Fruit fly (Drosophila melanogaster) whole organism, embryonic: ENCODE measurements around the gene Exd2.

ENCODE experiments used
- Adf1 ChIP-seq: fragments of 200-800 bp; sonication (Bioruptor generic); IDR thresholded peaks from 2 replicates; pipeline ENCODE4 v1.3.6; 2022; ENCODE audit warnings: missing biosample characterization, missing genetic modification characterization
- BtbVII ChIP-seq: fragments of 200-800 bp; sonication (Bioruptor generic); optimal IDR thresholded peaks from 3 replicates; lab custom pipeline; 2017; ENCODE audit warnings: missing biosample characterization, mild to moderate bottlenecking, missing genetic modification characterization
- CG10274 ChIP-seq: fragments of 200-800 bp; sonication (Bioruptor generic); optimal IDR thresholded peaks from 3 replicates; lab custom pipeline; 2017; ENCODE audit warnings: missing biosample characterization, mild to moderate bottlenecking, missing genetic modification characterization
- CG10431 ChIP-seq: fragments of 200-800 bp; sonication (Bioruptor generic); optimal IDR thresholded peaks from 3 replicates; lab custom pipeline; 2018; ENCODE audit warnings: missing biosample characterization, mild to moderate bottlenecking, missing genetic modification characterization
- CG11093 ChIP-seq: fragments of 200-800 bp; sonication (Bioruptor generic); IDR thresholded peaks from 3 replicates; pipeline ENCODE4 v1.3.6; 2022; ENCODE audit warnings: missing biosample characterization, missing genetic modification characterization
- CG11560 ChIP-seq: fragments of 200-800 bp; sonication (Bioruptor generic); IDR thresholded peaks from 3 replicates; pipeline ENCODE4 v1.3.6; 2022; ENCODE audit warnings: missing biosample characterization, missing genetic modification characterization
- CG12744 ChIP-seq: fragments of 200-800 bp; sonication (Bioruptor generic); optimal IDR thresholded peaks from 2 replicates; lab custom pipeline; 2016; ENCODE audit warnings: missing biosample characterization, missing genetic modification characterization
- CG14014 ChIP-seq: fragments of 200-800 bp; sonication (Bioruptor generic); IDR thresholded peaks from 2 replicates; pipeline ENCODE4 v1.3.6; 2022; ENCODE audit warnings: missing biosample characterization, missing genetic modification characterization
- CG14667 ChIP-seq: fragments of 200-800 bp; sonication (Bioruptor generic); IDR thresholded peaks from 2 replicates; pipeline ENCODE4 v1.3.6; 2022; ENCODE audit warnings: missing biosample characterization, missing genetic modification characterization
- CG15073 ChIP-seq: fragments of 200-800 bp; sonication (Bioruptor generic); optimal IDR thresholded peaks from 2 replicates; lab custom pipeline; 2016; ENCODE audit warnings: missing biosample characterization, missing genetic modification characterization
- CG17359 ChIP-seq: fragments of 200-800 bp; sonication (Bioruptor generic); optimal IDR thresholded peaks from 3 replicates; lab custom pipeline; 2018; ENCODE audit warnings: missing biosample characterization, mild to moderate bottlenecking, missing genetic modification characterization, moderate library complexity
- CG2712 ChIP-seq: fragments of 200-800 bp; optimal IDR thresholded peaks from 3 replicates; lab custom pipeline; 2019; ENCODE audit warnings: missing biosample characterization, mild to moderate bottlenecking, missing genetic modification characterization, moderate library complexity
- CG34224 ChIP-seq: fragments of 200-800 bp; sonication (Bioruptor generic); IDR thresholded peaks from 3 replicates; pipeline ENCODE4 v1.3.6; 2022; ENCODE audit warnings: missing biosample characterization, missing genetic modification characterization; ENCODE audit not compliant: partially characterized antibody
- CG34422 ChIP-seq: fragments of 200-800 bp; sonication (Bioruptor generic); IDR thresholded peaks from 3 replicates; pipeline ENCODE4 v1.3.6; 2022; ENCODE audit warnings: missing biosample characterization, missing genetic modification characterization
- CG3847 ChIP-seq: fragments of 200-800 bp; sonication (Bioruptor generic); IDR thresholded peaks from 2 replicates; pipeline ENCODE4 v1.3.6; 2022; ENCODE audit warnings: missing biosample characterization, missing genetic modification characterization
- CG8388 ChIP-seq: fragments of 200-800 bp; sonication (Bioruptor generic); optimal IDR thresholded peaks from 2 replicates; lab custom pipeline; 2019; ENCODE audit warnings: missing biosample characterization, mild to moderate bottlenecking, missing genetic modification characterization, moderate library complexity
- CG9876 ChIP-seq: fragments of 200-800 bp; sonication (Bioruptor generic); optimal IDR thresholded peaks from 2 replicates; lab custom pipeline; 2016; ENCODE audit warnings: missing biosample characterization, missing genetic modification characterization
- CG9932 ChIP-seq: fragments of 200-800 bp; sonication (Bioruptor generic); IDR thresholded peaks from 2 replicates; pipeline ENCODE4 v1.3.6; 2022; ENCODE audit warnings: missing biosample characterization, missing genetic modification characterization
- CoRest ChIP-seq: fragments of 200-800 bp; sonication (Bioruptor generic); optimal IDR thresholded peaks from 3 replicates; lab custom pipeline; 2018; ENCODE audit warnings: missing biosample characterization, mild to moderate bottlenecking, missing genetic modification characterization, moderate library complexity
- Dbx ChIP-seq: fragments of 200-800 bp; sonication (Bioruptor generic); IDR thresholded peaks from 3 replicates; pipeline ENCODE4 v1.3.6; 2022; ENCODE audit warnings: missing biosample characterization, missing genetic modification characterization
- Deaf1 ChIP-seq: fragments of 200-800 bp; optimal IDR thresholded peaks from 3 replicates; lab custom pipeline; 2019; ENCODE audit warnings: missing biosample characterization, mild to moderate bottlenecking, missing genetic modification characterization, moderate library complexity
- Dp ChIP-seq: fragments of 200-800 bp; sonication (Bioruptor generic); optimal IDR thresholded peaks from 2 replicates; lab custom pipeline; 2018; ENCODE audit warnings: missing biosample characterization, mild to moderate bottlenecking, missing genetic modification characterization, moderate library complexity
- HmgZ ChIP-seq: fragments of 200-800 bp; sonication (Bioruptor generic); optimal IDR thresholded peaks from 2 replicates; lab custom pipeline; 2018; ENCODE audit warnings: missing biosample characterization, mild to moderate bottlenecking, missing genetic modification characterization
- Hmr ChIP-seq: fragments of 200-800 bp; sonication (Bioruptor generic); optimal IDR thresholded peaks from 3 replicates; lab custom pipeline; 2017; ENCODE audit warnings: mild to moderate bottlenecking, missing biosample characterization, missing genetic modification reagents, missing genetic modification characterization
- Hr3 ChIP-seq: fragments of 200-800 bp; sonication (Bioruptor generic); optimal IDR thresholded peaks from 3 replicates; lab custom pipeline; 2016; ENCODE audit warnings: missing biosample characterization, missing genetic modification characterization
- NFAT ChIP-seq: fragments of 200-800 bp; sonication (Bioruptor generic); IDR thresholded peaks from 2 replicates; pipeline ENCODE4 v1.3.6; 2022; ENCODE audit warnings: missing biosample characterization, missing genetic modification characterization
- Nf-YA ChIP-seq: fragments of 200-800 bp; sonication (Bioruptor generic); IDR thresholded peaks from 2 replicates; pipeline ENCODE4 v1.3.6; 2022; ENCODE audit warnings: missing biosample characterization, missing genetic modification characterization
- Oaz ChIP-seq: fragments of 200-800 bp; sonication (Bioruptor generic); IDR thresholded peaks from 2 replicates; pipeline ENCODE4 v1.3.6; 2022; ENCODE audit warnings: missing biosample characterization, missing genetic modification characterization
- Ptx1 ChIP-seq: fragments of 200-800 bp; sonication (Bioruptor generic); IDR thresholded peaks from 2 replicates; pipeline ENCODE4 v1.3.6; 2022; ENCODE audit warnings: missing biosample characterization, missing genetic modification characterization
- Sox100B ChIP-seq: fragments of 200-800 bp; sonication (Bioruptor generic); optimal IDR thresholded peaks from 3 replicates; lab custom pipeline; 2018; ENCODE audit warnings: missing biosample characterization, mild to moderate bottlenecking, missing genetic modification characterization
- Sox102F ChIP-seq: fragments of 200-800 bp; sonication (Bioruptor generic); optimal IDR thresholded peaks from 2 replicates; lab custom pipeline; 2018; ENCODE audit warnings: missing biosample characterization, mild to moderate bottlenecking, missing genetic modification characterization, moderate library complexity
- TFAM ChIP-seq: fragments of 200-800 bp; sonication (Bioruptor generic); optimal IDR thresholded peaks from 2 replicates; lab custom pipeline; 2017; ENCODE audit warnings: missing biosample characterization, missing genetic modification characterization, inconsistent platforms
- Tbp ChIP-seq: fragments of >200 bp; optimal IDR thresholded peaks from 2 replicates; lab custom pipeline; 2018; ENCODE audit warnings: missing biosample characterization, missing genetic modification characterization
- chinmo ChIP-seq: fragments of 200-800 bp; sonication (Bioruptor generic); IDR thresholded peaks from 4 replicates; pipeline ENCODE4 v1.3.6; 2022; ENCODE audit warnings: missing biosample characterization, missing genetic modification characterization; ENCODE audit not compliant: partially characterized antibody
- da ChIP-seq: fragments of 200-800 bp; sonication (Bioruptor generic); optimal IDR thresholded peaks from 2 replicates; lab custom pipeline; 2016; ENCODE audit warnings: missing biosample characterization, missing genetic modification characterization
- ems ChIP-seq: fragments of 200-800 bp; sonication (Bioruptor generic); optimal IDR thresholded peaks from 3 replicates; lab custom pipeline; 2016; ENCODE audit warnings: missing biosample characterization, missing genetic modification characterization
- fru ChIP-seq: fragments of >200 bp; optimal IDR thresholded peaks from 2 replicates; lab custom pipeline; 2017
- ftz-f1 ChIP-seq: fragments of 200-800 bp; sonication (Bioruptor generic); optimal IDR thresholded peaks from 2 replicates; lab custom pipeline; 2016; ENCODE audit warnings: missing biosample characterization, missing genetic modification characterization
- gro ChIP-seq: fragments of 200-800 bp; sonication (Bioruptor generic); optimal IDR thresholded peaks from 2 replicates; lab custom pipeline; 2016; ENCODE audit warnings: missing biosample characterization, missing genetic modification characterization
- h ChIP-seq: fragments of >200 bp; optimal IDR thresholded peaks from 2 replicates; lab custom pipeline; 2017
- ham ChIP-seq: fragments of 200-800 bp; sonication (Bioruptor generic); IDR thresholded peaks from 2 replicates; pipeline ENCODE4 v1.3.6; 2022; ENCODE audit warnings: missing biosample characterization, missing genetic modification characterization
- odd ChIP-seq: fragments of 200-800 bp; sonication (Bioruptor generic); optimal IDR thresholded peaks from 2 replicates; lab custom pipeline; 2017; ENCODE audit warnings: missing biosample characterization, mild to moderate bottlenecking, missing genetic modification characterization
- org-1 ChIP-seq: fragments of 200-800 bp; sonication (Bioruptor generic); optimal IDR thresholded peaks from 2 replicates; lab custom pipeline; 2017; ENCODE audit warnings: missing biosample characterization, missing genetic modification characterization
- phol ChIP-seq: fragments of 200-800 bp; sonication (Bioruptor generic); optimal IDR thresholded peaks from 3 replicates; lab custom pipeline; 2018; ENCODE audit warnings: missing biosample characterization, mild to moderate bottlenecking, missing genetic modification characterization, moderate library complexity
- run ChIP-seq: fragments of 200-800 bp; sonication (Bioruptor generic); optimal IDR thresholded peaks from 3 replicates; lab custom pipeline; 2018; ENCODE audit warnings: missing biosample characterization, mild to moderate bottlenecking, missing genetic modification characterization
- sc ChIP-seq, 3 experiments: fragments of >200 bp in 2 of 3; fragments of 200-800 bp in 1 of 3; sonication (Bioruptor generic) in 1 of 3; optimal IDR thresholded peaks; 2 replicates in 2 of 3; 3 replicates in 1 of 3; lab custom pipeline; 2017; ENCODE audit warnings: mild to moderate bottlenecking in 1 of 3, missing biosample characterization in 1 of 3, missing genetic modification characterization in 1 of 3, missing genetic modification reagents in 1 of 3
- sens-2 ChIP-seq: fragments of 200-800 bp; sonication (Bioruptor generic); IDR thresholded peaks from 2 replicates; pipeline ENCODE4 v1.3.6; 2022; ENCODE audit warnings: missing biosample characterization, missing genetic modification characterization
- sug ChIP-seq: fragments of 200-800 bp; optimal IDR thresholded peaks from 2 replicates; lab custom pipeline; 2019; ENCODE audit warnings: missing biosample characterization, mild to moderate bottlenecking, missing genetic modification characterization, moderate library complexity
- trh ChIP-seq: fragments of 200-800 bp; sonication (Bioruptor generic); optimal IDR thresholded peaks from 2 replicates; lab custom pipeline; 2016; ENCODE audit warnings: missing biosample characterization, missing genetic modification characterization
- vvl ChIP-seq: fragments of 200-800 bp; sonication (Bioruptor generic); IDR thresholded peaks from 2 replicates; pipeline ENCODE4 v1.3.6; 2022; ENCODE audit warnings: missing biosample characterization, missing genetic modification characterization
- zen2 ChIP-seq: fragments of 200-800 bp; sonication (Bioruptor generic); IDR thresholded peaks from 3 replicates; pipeline ENCODE4 v1.3.6; 2022; ENCODE audit warnings: missing biosample characterization, missing genetic modification characterization; ENCODE audit not compliant: partially characterized antibody

The Exd2 gene

DNA sequence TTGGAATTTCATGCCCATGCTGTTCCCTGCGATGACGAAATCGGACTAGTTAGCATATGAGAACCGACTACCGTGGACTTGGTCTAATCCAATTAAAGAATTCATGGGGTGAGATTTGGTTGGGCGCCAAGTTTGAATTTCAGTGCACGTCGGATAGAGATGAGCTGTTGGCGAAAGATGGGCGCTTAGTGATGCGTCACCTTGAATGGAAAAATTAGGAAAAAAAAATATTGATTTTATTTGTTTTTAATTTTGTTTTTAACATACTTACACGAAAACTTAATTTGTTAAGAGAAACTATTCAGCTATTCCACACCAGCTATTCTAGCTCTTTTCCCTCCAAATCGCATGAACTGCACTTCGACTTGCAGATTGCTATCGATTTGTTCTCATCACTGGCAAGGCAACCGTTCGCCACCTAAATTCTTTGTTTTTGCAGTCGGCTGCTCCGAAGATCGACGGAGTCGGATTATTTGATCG is 13.8 kb downstream of the Exd2 start, which contains the start of the genes ninaG and Sptz (continued):
- TF ChIP-seq CG11560 (tag; lab: Robert Waterston, UW) (peak; percentile 87), Sox100B (GFP tag; lab: Kevin White, UChicago) (no peak), BtbVII (GFP tag; lab: Kevin White, UChicago) (peak; percentile 74), sc (optimal IDR thresholded peaks at IDR 0.05; lab: Kevin White, UChicago) (no peak), sc (GFP tag; optimal IDR thresholded peaks at IDR 0.05; lab: Kevin White, UChicago) (peak; percentile 81), da (GFP tag; lab: Kevin White, UChicago) (peak; percentile 86), Oaz (GFP tag; lab: Robert Waterston, UW) (peak; percentile 84), phol (tag; lab: Kevin White, UChicago) (peak; percentile 96), CG11093 (GFP tag; lab: Robert Waterston, UW) (peak; percentile 93), CG17359 (tag; lab: Kevin White, UChicago) (peak; percentile 92), CG15073 (GFP tag; lab: Kevin White, UChicago) (peak; percentile 63), Nf-YA (GFP tag; lab: Robert Waterston, UW) (peak; percentile 87), ham (GFP tag; lab: Robert Waterston, UW) (peak; percentile 65; the same call in 1 of the 2 replicates), sug (tag; lab: Kevin White, UChicago) (no peak), CG10431 (GFP tag; lab: Kevin White, UChicago) (no peak), Sox102F (GFP tag; lab: Kevin White, UChicago) (peak; percentile 92), CG3847 (GFP tag; lab: Robert Waterston, UW) (peak; percentile 95), run (tag; lab: Kevin White, UChicago) (peak; percentile 63), Adf1 (GFP tag; lab: Robert Waterston, UW) (peak; percentile 81), trh (GFP tag; lab: Kevin White, UChicago) (peak; percentile 90), Dbx (peak; percentile 96), Dp (GFP tag; lab: Kevin White, UChicago) (peak; percentile 78), CG12744 (GFP tag; lab: Kevin White, UChicago) (peak; percentile 92), org-1 (GFP tag; lab: Kevin White, UChicago) (peak; percentile 78), h (lab: Kevin White, UChicago) (no peak), Ptx1 (peak; percentile 98), Deaf1 (tag; lab: Kevin White, UChicago) (peak; percentile 82), TFAM (GFP tag; lab: Kevin White, UChicago) (peak; percentile 61), CG34422 (GFP tag; lab: Robert Waterston, UW) (peak; percentile 97), ems (GFP tag; lab: Kevin White, UChicago) (peak; percentile 96), Hmr (GFP tag; lab: Kevin White, UChicago) (peak; percentile 92), ftz-f1 (peak; percentile 89), Tbp (GFP tag; lab: Kevin White, UChicago) (no peak), CG9932 (peak; percentile 97), gro (GFP tag; lab: Kevin White, UChicago) (no peak), Hr3 (GFP tag; lab: Kevin White, UChicago) (peak; percentile 95), CG2712 (tag; lab: Kevin White, UChicago) (peak; percentile 94), zen2 (GFP tag; lab: Robert Waterston, UW) (no peak; the same call in 2 of the 3 replicates), CoRest (tag; lab: Kevin White, UChicago) (peak; percentile 95), CG8388 (GFP tag; lab: Kevin White, UChicago) (peak; percentile 85), CG34224 (GFP tag; lab: Robert Waterston, UW) (peak; percentile 7; the same call in 1 of the 3 replicates), NFAT (GFP tag; lab: Robert Waterston, UW) (peak; percentile 88), sens-2 (peak; percentile 85), CG14014 (peak; percentile 91), CG9876 (GFP tag; lab: Kevin White, UChicago) (peak; percentile 90), HmgZ (tag; lab: Kevin White, UChicago) (peak; percentile 95), vvl (GFP tag; lab: Robert Waterston, UW) (peak; percentile 98), CG14667 (peak; percentile 95), chinmo (GFP tag; lab: Robert Waterston, UW) (0 out of 4 replicates have a peak, but pooled peaks have one; percentile 52), CG10274 (GFP tag; lab: Kevin White, UChicago) (peak; percentile 62), odd (GFP tag; lab: Kevin White, UChicago) (peak; percentile 81), fru (lab: Kevin White, UChicago) (no peak)
